Worm (Caenorhabditis elegans): ENCODE data around the gene fbxa-15.

fbxa-15 gene

DNA sequence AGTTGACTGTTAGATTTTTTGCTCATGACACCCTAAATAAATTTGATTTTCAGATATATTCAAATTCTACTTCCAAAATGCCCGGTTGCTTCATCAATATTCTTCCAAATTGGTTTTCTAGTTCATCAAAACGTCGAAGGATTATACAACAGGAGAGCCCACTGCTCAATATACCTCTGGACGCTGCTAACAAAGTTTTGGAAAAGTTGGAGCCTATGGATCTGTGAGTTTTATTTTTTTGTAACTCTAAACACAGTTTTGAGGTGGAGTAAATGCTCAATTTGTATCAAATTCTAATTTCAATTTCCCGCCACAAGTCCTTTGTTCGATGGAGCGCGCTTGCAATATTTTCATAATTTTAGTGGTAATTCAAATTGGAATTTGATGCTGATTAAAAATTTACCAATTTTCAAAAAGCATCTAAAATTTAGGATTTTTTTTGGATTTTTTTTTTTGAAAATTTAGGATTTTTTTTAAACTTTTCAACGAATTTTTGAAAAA lies 21.5 kb upstream of the fbxa-15 start, which contains the start of gene fbxa-27:
fbxa-27 (plus strand) TSS at position 51 of the 501 bp plus-strand sequence.
- no peak for TF ChIP-seq ceh-2 (tag; optimal IDR thresholded peaks at IDR 0.05)
- no peak for TF ChIP-seq dve-1 (tag; optimal IDR thresholded peaks at IDR 0.05)
- TF ChIP-seq pqm-1 (tag; optimal IDR thresholded peaks at IDR 0.05), result no peak
- TF ChIP-seq ceh-30 (tag; optimal IDR thresholded peaks at IDR 0.05), result no peak
- TF ChIP-seq ahr-1 (tag; optimal IDR thresholded peaks at IDR 0.05), result no peak

- TF ChIP-seq pag-3 (tag; optimal IDR thresholded peaks at IDR 0.05; ENCODE audit: borderline replicate concordance), result no peak
- no peak for TF ChIP-seq nfya-1 (tag; optimal IDR thresholded peaks at IDR 0.05)
- TF ChIP-seq ceh-34 (tag; optimal IDR thresholded peaks at IDR 0.05), result no peak
- no peak for TF ChIP-seq unc-42 (tag; optimal IDR thresholded peaks at IDR 0.05)
- TF ChIP-seq pha-4 (tag; optimal IDR thresholded peaks at IDR 0.05), result no peak
- TF ChIP-seq tbx-7 (tag; optimal IDR thresholded peaks at IDR 0.05), result no peak
- no peak for TF ChIP-seq sox-2 (GFP tag; IDR thresholded peaks at IDR 0.05)
- no peak for TF ChIP-seq rnt-1 (tag; optimal IDR thresholded peaks at IDR 0.05)
- TF ChIP-seq hlh-15 (tag; optimal IDR thresholded peaks at IDR 0.05), result no peak
- TF ChIP-seq ref-2 (tag; optimal IDR thresholded peaks at IDR 0.05), result no peak
- TF ChIP-seq F13H6.1 (tag; optimal IDR thresholded peaks at IDR 0.05), result no peak
- TF ChIP-seq hlh-30 (tag; optimal IDR thresholded peaks at IDR 0.05; ENCODE audit: insufficient read depth), result no peak
- TF ChIP-seq sox-4 (tag; optimal IDR thresholded peaks at IDR 0.05), result no peak
- TF ChIP-seq tbx-2 (tag; optimal IDR thresholded peaks at IDR 0.05), result no peak
- TF ChIP-seq elt-4 (tag; optimal IDR thresholded peaks at IDR 0.05), result no peak
- TF ChIP-seq T23F11.4 (GFP tag; optimal IDR thresholded peaks at IDR 0.05), result no peak
- no peak for TF ChIP-seq lim-6 (tag; optimal IDR thresholded peaks at IDR 0.05)
- no peak for TF ChIP-seq C08G9.2 (tag; optimal IDR thresholded peaks at IDR 0.05)
Measured at ce11 chrIII:1342488-1342887, 21.0 kb upstream of the fbxa-15 start, which contains the start of gene fbxa-26. Gene fbxa-26, minus strand, starts transcription at chrIII:1342522.

DNA sequence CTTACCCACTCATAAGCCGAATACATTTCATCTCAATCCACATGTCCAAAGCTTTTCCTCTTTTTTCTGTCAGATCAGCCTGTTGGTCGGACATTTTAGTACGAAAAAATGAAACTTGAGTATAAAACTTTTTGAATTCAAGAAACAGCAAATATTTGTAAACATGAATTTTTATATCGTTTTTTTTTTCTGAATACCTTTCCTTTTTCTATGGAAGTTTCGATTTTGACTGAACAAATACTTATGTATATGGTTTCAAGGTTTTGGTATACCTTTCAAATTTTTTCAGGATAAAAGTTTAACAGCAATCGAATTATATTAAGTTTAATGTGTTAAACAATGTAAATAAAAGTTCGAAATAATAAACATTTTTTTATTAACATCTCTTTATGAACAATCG lies 18.8 kb upstream of the fbxa-15 start, which contains the start of gene fbxa-5:
fbxa-5 (minus strand) TSS at position 101 of the 400 bp plus-strand sequence.
- TF ChIP-seq ceh-19 (GFP tag; optimal IDR thresholded peaks at IDR 0.05), result no peak
- TF ChIP-seq fax-1 (tag; optimal IDR thresholded peaks at IDR 0.05), result no peak
- TF ChIP-seq Y22D7AL.16 (tag; optimal IDR thresholded peaks at IDR 0.05), result no peak
- TF ChIP-seq pag-3 (tag; optimal IDR thresholded peaks at IDR 0.05; ENCODE audit: borderline replicate concordance), result no peak
- TF ChIP-seq unc-55 (GFP tag; optimal IDR thresholded peaks at IDR 0.05), result no peak
- no peak for TF ChIP-seq madf-2 (tag; optimal IDR thresholded peaks at IDR 0.05)
- no peak for TF ChIP-seq ceh-31 (tag; optimal IDR thresholded peaks at IDR 0.05)
- no peak for TF ChIP-seq unc-86 (tag; optimal IDR thresholded peaks at IDR 0.05)
- no peak for TF ChIP-seq ztf-16 (tag; optimal IDR thresholded peaks at IDR 0.05)
- no peak for TF ChIP-seq hlh-15 (tag; optimal IDR thresholded peaks at IDR 0.05)
- no peak for TF ChIP-seq lin-11 (tag; optimal IDR thresholded peaks at IDR 0.05)
- no peak for TF ChIP-seq fkh-6 (tag; optimal IDR thresholded peaks at IDR 0.05)
- no peak for TF ChIP-seq elt-2 (tag; optimal IDR thresholded peaks at IDR 0.05)

ce11 chrIII:1331894-1332293 lies 10.4 kb upstream of the fbxa-15 start, which contains the start of gene Y82E9BL.19:
Gene Y82E9BL.19, plus strand, starts transcription at chrIII:1332016.
- TF ChIP-seq ceh-31 (tag; optimal IDR thresholded peaks at IDR 0.05) (no peak), fkh-10 (GFP tag; optimal IDR thresholded peaks at IDR 0.05) (no peak), pha-2 (tag; optimal IDR thresholded peaks at IDR 0.05) (no peak), sox-4 (tag; optimal IDR thresholded peaks at IDR 0.05) (no peak), madf-2 (tag; optimal IDR thresholded peaks at IDR 0.05) (no peak), ceh-30 (tag; optimal IDR thresholded peaks at IDR 0.05) (no peak), F13H6.1 (tag; optimal IDR thresholded peaks at IDR 0.05) (no peak), ets-4 (tag; optimal IDR thresholded peaks at IDR 0.05) (no peak), hlh-15 (tag; optimal IDR thresholded peaks at IDR 0.05) (no peak), ref-2 (tag; optimal IDR thresholded peaks at IDR 0.05) (no peak), unc-86 (tag; optimal IDR thresholded peaks at IDR 0.05) (no peak), ceh-34 (tag; optimal IDR thresholded peaks at IDR 0.05) (no peak), ztf-16 (tag; optimal IDR thresholded peaks at IDR 0.05) (no peak), zip-5 (tag; optimal IDR thresholded peaks at IDR 0.05) (no peak)
